Fruit fly (Drosophila melanogaster) whole organism, prepupa: ENCODE data around the gene CG5787.

Experiments used
- CG11294 ChIP-seq: fragments of 200-800 bp; sonication (Bioruptor generic); IDR thresholded peaks from 2 replicates; pipeline ENCODE4 v1.3.6; 2022; ENCODE audit warnings: missing biosample characterization, missing genetic modification characterization
- CG15336 ChIP-seq: fragments of 200-800 bp; sonication (Bioruptor generic); IDR thresholded peaks from 2 replicates; pipeline ENCODE4 v1.3.6; 2022; ENCODE audit warnings: missing biosample characterization, missing genetic modification characterization
- CG6808 ChIP-seq: fragments of 200-800 bp; sonication (Bioruptor generic); optimal IDR thresholded peaks from 3 replicates; lab custom pipeline; 2017; ENCODE audit warnings: missing biosample characterization, missing genetic modification characterization, mild to moderate bottlenecking, moderate library complexity, missing genetic modification reagents
- Eip75B ChIP-seq: fragments of 200-800 bp; sonication (Bioruptor generic); optimal IDR thresholded peaks from 3 replicates; lab custom pipeline; 2016; ENCODE audit warnings: missing biosample characterization, missing genetic modification characterization
- Gug ChIP-seq: fragments of 200-800 bp; sonication (Bioruptor generic); IDR thresholded peaks from 2 replicates; pipeline ENCODE4 v1.3.6; 2022; ENCODE audit warnings: missing biosample characterization, missing genetic modification characterization
- Hr38 ChIP-seq: sonication (Bioruptor generic); optimal IDR thresholded peaks from 2 replicates; lab custom pipeline; 2016; ENCODE audit warnings: missing biosample characterization, missing genetic modification characterization
- ss ChIP-seq, 2 experiments: fragments of 200-800 bp; sonication (Bioruptor generic); optimal IDR thresholded peaks; 2 replicates in 1 of 2; 3 replicates in 1 of 2; lab custom pipeline; 2017 to 2018; ENCODE audit warnings: mild to moderate bottlenecking in 2 of 2, missing biosample characterization in 2 of 2, missing genetic modification characterization in 2 of 2, moderate library complexity in 1 of 2
- svp ChIP-seq: fragments of 200-800 bp; sonication (Bioruptor generic); peaks from one replicate; lab custom pipeline; 2016; ENCODE audit warnings: missing biosample characterization, missing genetic modification characterization
- vri ChIP-seq: fragments of 200-800 bp; sonication (Bioruptor generic); optimal IDR thresholded peaks from 3 replicates; lab custom pipeline; 2016; ENCODE audit warnings: missing biosample characterization, mild to moderate bottlenecking, missing genetic modification characterization

DNA sequence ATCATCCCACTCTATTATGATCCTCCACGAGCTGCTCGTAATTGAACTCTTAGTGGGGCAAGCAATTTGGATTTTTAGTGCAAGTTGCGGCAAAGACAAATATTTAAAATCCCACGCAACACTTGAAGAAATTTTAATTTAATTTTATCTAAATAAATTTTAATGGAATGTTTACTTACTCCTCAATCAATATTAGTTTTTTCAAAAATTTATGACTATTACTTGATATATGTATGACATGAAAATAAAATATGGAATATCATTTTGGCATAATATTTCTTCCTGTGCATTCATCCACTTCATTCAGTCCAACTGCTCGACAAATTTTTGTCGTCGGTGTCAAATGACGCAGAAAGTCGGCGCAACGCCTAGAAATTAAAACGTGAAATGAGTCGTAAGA is 37.3 kb upstream of the CG5787 start:
- TF ChIP-seq Hr38, result no peak
- TF ChIP-seq vri (GFP tag; lab: Kevin White, UChicago), result no peak
- no peak for TF ChIP-seq CG6808
- no peak for TF ChIP-seq CG15336 (GFP tag; lab: Robert Waterston, UW)
- no peak for TF ChIP-seq CG11294 (GFP tag; lab: Robert Waterston, UW)
- TF ChIP-seq Eip75B (GFP tag; lab: Kevin White, UChicago), result no peak
- no peak for TF ChIP-seq ss (GFP tag; optimal IDR thresholded peaks at IDR 0.05; lab: Kevin White, UChicago)
- no peak for TF ChIP-seq Gug (GFP tag; lab: Robert Waterston, UW)
- no peak for TF ChIP-seq svp (GFP tag; lab: Kevin White, UChicago)
